Fruit fly (Drosophila melanogaster) whole organism, prepupa: ENCODE data around the gene CG2147.

Source experiments
- Blimp-1 ChIP-seq: fragments of 200-800 bp; sonication (Bioruptor generic); optimal IDR thresholded peaks from 3 replicates; lab custom pipeline; 2017; ENCODE audit warnings: missing biosample characterization, missing genetic modification characterization, mild to moderate bottlenecking, moderate library complexity, missing genetic modification reagents
- CG10631 ChIP-seq: fragments of 200-800 bp; sonication (Bioruptor generic); optimal IDR thresholded peaks from 2 replicates; lab custom pipeline; 2016; ENCODE audit warnings: missing biosample characterization, missing genetic modification characterization
- CG10669 ChIP-seq: fragments of 200-800 bp; sonication (Bioruptor generic); optimal IDR thresholded peaks from 3 replicates; lab custom pipeline; 2018; ENCODE audit warnings: missing biosample characterization, mild to moderate bottlenecking, missing genetic modification characterization, moderate library complexity
- CG11902 ChIP-seq: fragments of 200-800 bp; sonication (Bioruptor generic); optimal IDR thresholded peaks from 3 replicates; lab custom pipeline; 2016; ENCODE audit warnings: missing biosample characterization, missing genetic modification characterization
- CG15336 ChIP-seq: fragments of 200-800 bp; sonication (Bioruptor generic); IDR thresholded peaks from 2 replicates; pipeline ENCODE4 v1.3.6; 2022; ENCODE audit warnings: missing biosample characterization, missing genetic modification characterization
- CG1621 ChIP-seq: fragments of 200-800 bp; sonication (Bioruptor generic); optimal IDR thresholded peaks from 3 replicates; lab custom pipeline; 2018; ENCODE audit warnings: missing biosample characterization, mild to moderate bottlenecking, missing genetic modification characterization
- CG16779 ChIP-seq: fragments of 200-800 bp; sonication (Bioruptor generic); optimal IDR thresholded peaks from 3 replicates; lab custom pipeline; 2017; ENCODE audit warnings: missing biosample characterization, mild to moderate bottlenecking, missing genetic modification characterization
- CG3032 ChIP-seq: fragments of 200-800 bp; optimal IDR thresholded peaks from 2 replicates; lab custom pipeline; 2019; ENCODE audit warnings: missing biosample characterization, mild to moderate bottlenecking, missing genetic modification characterization, moderate library complexity
- CG31627 ChIP-seq: fragments of 200-800 bp; sonication (Bioruptor generic); optimal IDR thresholded peaks from 3 replicates; lab custom pipeline; 2016; ENCODE audit warnings: missing biosample characterization, missing genetic modification characterization
- CG32006 ChIP-seq: fragments of 200-800 bp; sonication (Bioruptor generic); optimal IDR thresholded peaks from 3 replicates; lab custom pipeline; 2017; ENCODE audit warnings: missing biosample characterization, mild to moderate bottlenecking, missing genetic modification characterization
- CG34406 ChIP-seq: fragments of 200-800 bp; sonication (Bioruptor generic); optimal IDR thresholded peaks from 3 replicates; lab custom pipeline; 2016; ENCODE audit warnings: missing biosample characterization, missing genetic modification characterization
- CG3919 ChIP-seq: fragments of 200-800 bp; sonication (Bioruptor generic); optimal IDR thresholded peaks from 3 replicates; lab custom pipeline; 2016; ENCODE audit warnings: missing biosample characterization, missing genetic modification characterization
- CG6163 ChIP-seq: fragments of 200-800 bp; sonication (Bioruptor generic); IDR thresholded peaks from 3 replicates; pipeline ENCODE4 v1.3.6; 2022; ENCODE audit warnings: missing biosample characterization, missing genetic modification characterization
- CG6808 ChIP-seq: fragments of 200-800 bp; sonication (Bioruptor generic); optimal IDR thresholded peaks from 3 replicates; lab custom pipeline; 2017; ENCODE audit warnings: missing biosample characterization, missing genetic modification characterization, mild to moderate bottlenecking, moderate library complexity, missing genetic modification reagents
- CG6854 ChIP-seq: fragments of 200-800 bp; sonication (Bioruptor generic); optimal IDR thresholded peaks from 2 replicates; lab custom pipeline; 2017; ENCODE audit warnings: missing biosample characterization, mild to moderate bottlenecking, missing genetic modification characterization
- CG8119 ChIP-seq: fragments of 200-800 bp; sonication (Bioruptor generic); IDR thresholded peaks from 3 replicates; pipeline ENCODE4 v1.3.6; 2022; ENCODE audit warnings: missing biosample characterization, missing genetic modification characterization
- CG8319 ChIP-seq: fragments of 200-800 bp; sonication (Bioruptor generic); optimal IDR thresholded peaks from 3 replicates; lab custom pipeline; 2016; ENCODE audit warnings: missing biosample characterization, missing genetic modification characterization
- CG9139 ChIP-seq: fragments of 200-800 bp; sonication (Bioruptor generic); optimal IDR thresholded peaks from 3 replicates; lab custom pipeline; 2017; ENCODE audit warnings: missing biosample characterization, mild to moderate bottlenecking, missing genetic modification characterization
- Eip75B ChIP-seq: fragments of 200-800 bp; sonication (Bioruptor generic); optimal IDR thresholded peaks from 3 replicates; lab custom pipeline; 2016; ENCODE audit warnings: missing biosample characterization, missing genetic modification characterization
- Eip78C ChIP-seq: fragments of 200-800 bp; sonication (Bioruptor generic); peaks from one replicate; lab custom pipeline; 2016; ENCODE audit warnings: missing biosample characterization, missing genetic modification characterization
- Eip93F ChIP-seq: fragments of 200-800 bp; sonication (Bioruptor generic); optimal IDR thresholded peaks from 2 replicates; lab custom pipeline; 2016; ENCODE audit warnings: missing biosample characterization, mild to moderate bottlenecking, missing genetic modification characterization
- Ets21C ChIP-seq: fragments of 200-800 bp; sonication (Bioruptor generic); optimal IDR thresholded peaks from 3 replicates; lab custom pipeline; 2016; ENCODE audit warnings: missing biosample characterization, missing genetic modification characterization
- Ets96B ChIP-seq: fragments of 200-800 bp; optimal IDR thresholded peaks from 2 replicates; lab custom pipeline; 2019; ENCODE audit warnings: missing biosample characterization, mild to moderate bottlenecking, missing genetic modification characterization, moderate library complexity
- Gug ChIP-seq: fragments of 200-800 bp; sonication (Bioruptor generic); IDR thresholded peaks from 2 replicates; pipeline ENCODE4 v1.3.6; 2022; ENCODE audit warnings: missing biosample characterization, missing genetic modification characterization
- Hr38 ChIP-seq: sonication (Bioruptor generic); optimal IDR thresholded peaks from 2 replicates; lab custom pipeline; 2016; ENCODE audit warnings: missing biosample characterization, missing genetic modification characterization
- Hr39 ChIP-seq: fragments of 200-800 bp; sonication (Bioruptor generic); optimal IDR thresholded peaks from 2 replicates; lab custom pipeline; 2016; ENCODE audit warnings: missing biosample characterization, missing genetic modification characterization
- Lpt ChIP-seq: fragments of 200-800 bp; sonication (Bioruptor generic); optimal IDR thresholded peaks from 3 replicates; lab custom pipeline; 2016; ENCODE audit warnings: missing biosample characterization, missing genetic modification characterization
- Met ChIP-seq: fragments of 200-800 bp; sonication (Bioruptor generic); optimal IDR thresholded peaks from 3 replicates; lab custom pipeline; 2016; ENCODE audit warnings: missing biosample characterization, missing genetic modification characterization
- OdsH ChIP-seq: fragments of 200-800 bp; sonication (Bioruptor generic); optimal IDR thresholded peaks from 3 replicates; lab custom pipeline; 2016; ENCODE audit warnings: missing biosample characterization, missing genetic modification characterization
- achi ChIP-seq: fragments of 200-800 bp; sonication (Bioruptor generic); optimal IDR thresholded peaks from 3 replicates; lab custom pipeline; 2016; ENCODE audit warnings: missing biosample characterization, missing genetic modification characterization
- cyc ChIP-seq: fragments of 200-800 bp; sonication (Bioruptor generic); optimal IDR thresholded peaks from 3 replicates; lab custom pipeline; 2016; ENCODE audit warnings: missing biosample characterization, missing genetic modification characterization
- dac ChIP-seq: fragments of 200-800 bp; sonication (Bioruptor generic); optimal IDR thresholded peaks from 2 replicates; lab custom pipeline; 2017; ENCODE audit warnings: missing biosample characterization, mild to moderate bottlenecking, missing genetic modification characterization
- dsx ChIP-seq: fragments of 200-800 bp; optimal IDR thresholded peaks from 3 replicates; lab custom pipeline; 2019; ENCODE audit warnings: missing biosample characterization, mild to moderate bottlenecking, missing genetic modification characterization, moderate library complexity; ENCODE audit not compliant: poor library complexity, severe bottlenecking
- eg ChIP-seq: fragments of 200-800 bp; sonication (Bioruptor generic); IDR thresholded peaks from 3 replicates; pipeline ENCODE4 v1.3.6; 2022; ENCODE audit warnings: missing biosample characterization, missing genetic modification characterization
- fd59A ChIP-seq: fragments of 200-800 bp; sonication (Bioruptor generic); optimal IDR thresholded peaks from 2 replicates; lab custom pipeline; 2017; ENCODE audit warnings: missing biosample characterization, mild to moderate bottlenecking, missing genetic modification characterization, missing genetic modification reagents
- fd85E ChIP-seq: fragments of 200-800 bp; sonication (Bioruptor generic); optimal IDR thresholded peaks from 3 replicates; lab custom pipeline; 2016; ENCODE audit warnings: missing biosample characterization, missing genetic modification characterization
- fkh ChIP-seq: fragments of 200-800 bp; sonication (Bioruptor generic); optimal IDR thresholded peaks from 3 replicates; lab custom pipeline; 2017; ENCODE audit warnings: missing biosample characterization, mild to moderate bottlenecking, missing genetic modification characterization, moderate library complexity
- lz ChIP-seq: fragments of 200-800 bp; sonication (Bioruptor generic); optimal IDR thresholded peaks from 3 replicates; lab custom pipeline; 2016; ENCODE audit warnings: missing biosample characterization, missing genetic modification characterization
- net ChIP-seq: fragments of 200-800 bp; sonication (Bioruptor generic); optimal IDR thresholded peaks from 3 replicates; lab custom pipeline; 2016; ENCODE audit warnings: missing biosample characterization, missing genetic modification characterization
- spab ChIP-seq: fragments of 200-800 bp; sonication (Bioruptor generic); optimal IDR thresholded peaks from 2 replicates; lab custom pipeline; 2017; ENCODE audit warnings: missing biosample characterization, mild to moderate bottlenecking, missing genetic modification characterization, missing genetic modification reagents
- ss ChIP-seq, 2 experiments: fragments of 200-800 bp; sonication (Bioruptor generic); optimal IDR thresholded peaks; 2 replicates in 1 of 2; 3 replicates in 1 of 2; lab custom pipeline; 2017 to 2018; ENCODE audit warnings: mild to moderate bottlenecking in 2 of 2, missing biosample characterization in 2 of 2, missing genetic modification characterization in 2 of 2, moderate library complexity in 1 of 2
- svp ChIP-seq: fragments of 200-800 bp; sonication (Bioruptor generic); peaks from one replicate; lab custom pipeline; 2016; ENCODE audit warnings: missing biosample characterization, missing genetic modification characterization
- topi ChIP-seq: fragments of 200-800 bp; sonication (Bioruptor generic); optimal IDR thresholded peaks from 3 replicates; lab custom pipeline; 2016; ENCODE audit warnings: missing biosample characterization, missing genetic modification characterization
- vri ChIP-seq: fragments of 200-800 bp; sonication (Bioruptor generic); optimal IDR thresholded peaks from 3 replicates; lab custom pipeline; 2016; ENCODE audit warnings: missing biosample characterization, mild to moderate bottlenecking, missing genetic modification characterization

The CG2147 gene

dm6 chrX:8211731-8212468 lies 28.6 kb upstream of the CG2147 start (continued):
- TF ChIP-seq vri (GFP tag; lab: Kevin White, UChicago) (no peak), dsx (GFP tag; lab: Kevin White, UChicago) (peak; percentile 53), fd59A (GFP tag; lab: Kevin White, UChicago) (peak; percentile 72), Eip93F (GFP tag; lab: Kevin White, UChicago) (no peak), CG6854 (GFP tag; lab: Kevin White, UChicago) (no peak), topi (no peak), Hr39 (GFP tag; lab: Kevin White, UChicago) (no peak), lz (GFP tag; lab: Kevin White, UChicago) (no peak), net (peak; percentile 47), Gug (peak; percentile 53), Eip75B (GFP tag; lab: Kevin White, UChicago) (peak; percentile 47), CG31627 (GFP tag; lab: Kevin White, UChicago) (no peak), CG32006 (GFP tag; lab: Kevin White, UChicago) (peak; percentile 78), Ets21C (GFP tag; lab: Kevin White, UChicago) (no peak), CG8319 (GFP tag; lab: Kevin White, UChicago) (no peak), CG1621 (tag; lab: Kevin White, UChicago) (peak; percentile 60), CG15336 (GFP tag; lab: Robert Waterston, UW) (peak; percentile 54), Hr38 (GFP tag; lab: Kevin White, UChicago) (no peak), Ets96B (tag; lab: Kevin White, UChicago) (peak; percentile 77), CG16779 (tag; lab: Kevin White, UChicago) (peak; percentile 13), OdsH (GFP tag; lab: Kevin White, UChicago) (peak; percentile 50), CG6163 (GFP tag; lab: Robert Waterston, UW) (peak; percentile 67), ss (GFP tag; optimal IDR thresholded peaks at IDR 0.05; lab: Kevin White, UChicago) (peak; percentile 58 to 65)

- TF ChIP-seq Eip78C (peak; percentile 77), CG6808 (GFP tag; lab: Kevin White, UChicago) (peak; percentile 35), CG6854 (GFP tag; lab: Kevin White, UChicago) (no peak), dsx (GFP tag; lab: Kevin White, UChicago) (peak; percentile 66), fkh (GFP tag; lab: Kevin White, UChicago) (peak; percentile 39), CG1621 (tag; lab: Kevin White, UChicago) (peak; percentile 51), Ets21C (GFP tag; lab: Kevin White, UChicago) (no peak), fd85E (GFP tag; lab: Kevin White, UChicago) (no peak), CG10669 (no peak), Lpt (GFP tag; lab: Kevin White, UChicago) (peak; percentile 65), Blimp-1 (GFP tag; lab: Kevin White, UChicago) (peak; percentile 28), Ets96B (tag; lab: Kevin White, UChicago) (peak; percentile 15), CG9139 (GFP tag; lab: Kevin White, UChicago) (peak; percentile 52), ss (GFP tag; optimal IDR thresholded peaks at IDR 0.05; lab: Kevin White, UChicago) (peak; percentile 50 to 68), CG3919 (GFP tag; lab: Kevin White, UChicago) (peak; percentile 13), CG6163 (GFP tag; lab: Robert Waterston, UW) (peak; percentile 57; the same call in 2 of the 3 replicates), net (no peak), achi (no peak), fd59A (GFP tag; lab: Kevin White, UChicago) (peak; percentile 8)
Observed at dm6 chrX:8214017-8214416, 26.5 kb upstream of the CG2147 start.

dm6 chrX:8215094-8215854 lies 25.2 kb upstream of the CG2147 start:
- TF ChIP-seq achi (peak; percentile 67), svp (GFP tag; lab: Kevin White, UChicago) (no peak), Eip75B (GFP tag; lab: Kevin White, UChicago) (no peak), Gug (no peak), CG8119 (GFP tag; lab: Robert Waterston, UW) (no peak; the same call in 2 of the 3 replicates), CG34406 (GFP tag; lab: Kevin White, UChicago) (peak; percentile 62), Ets21C (GFP tag; lab: Kevin White, UChicago) (no peak), CG11902 (no peak), topi (peak; percentile 39), CG3032 (tag; lab: Kevin White, UChicago) (peak; percentile 77), dac (GFP tag; lab: Kevin White, UChicago) (no peak), Met (peak; percentile 36), spab (GFP tag; lab: Kevin White, UChicago) (peak; percentile 71), cyc (GFP tag; lab: Kevin White, UChicago) (peak; percentile 5), CG10631 (GFP tag; lab: Kevin White, UChicago) (peak; percentile 78), eg (no peak), CG10669 (peak; percentile 76)
